Worm (Caenorhabditis elegans): ENCODE measurements around the gene Y97E10B.1.

DNA sequence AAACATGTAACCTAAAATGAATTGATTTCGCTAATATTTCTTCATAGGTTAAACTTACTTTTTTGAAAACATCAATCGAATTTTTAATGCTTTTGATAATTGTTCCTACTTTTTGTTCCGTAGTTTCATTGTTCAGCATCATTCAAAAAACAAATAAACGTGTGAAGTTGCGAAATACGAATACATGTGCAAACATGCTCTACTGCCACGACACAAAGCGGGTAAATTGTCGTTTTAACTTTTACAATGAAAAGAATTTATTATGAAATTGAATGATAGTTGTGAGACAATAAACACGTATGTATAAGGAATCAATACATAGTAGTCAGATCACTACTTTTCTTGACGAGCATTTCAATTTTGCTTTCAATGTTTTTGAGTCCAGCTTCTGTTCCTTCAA, 11.5 kb downstream of the Y97E10B.1 start, which contains the start of gene F26D11.12:
- TF ChIP-seq ama-1 (optimal IDR thresholded peaks at IDR 0.05) (no peak), rnt-1 (tag; optimal IDR thresholded peaks at IDR 0.05) (no peak), elt-2 (tag; optimal IDR thresholded peaks at IDR 0.05) (no peak), ceh-30 (tag; optimal IDR thresholded peaks at IDR 0.05) (no peak), dmd-4 (tag; optimal IDR thresholded peaks at IDR 0.05; ENCODE audit: borderline replicate concordance) (no peak), hlh-6 (tag; optimal IDR thresholded peaks at IDR 0.05) (no peak), pqm-1 (tag; optimal IDR thresholded peaks at IDR 0.05) (no peak), ceh-9 (tag; optimal IDR thresholded peaks at IDR 0.05) (no peak)

Measured in whole organism, late embryonic.